Worm (Caenorhabditis elegans) whole organism, L3 larva: ENCODE results near the gene arrd-23.

Experiments used
- ceh-82 ChIP-seq: fragments of 150-350 bp; optimal IDR thresholded peaks from 2 replicates; lab custom pipeline; 2014; ENCODE audit warnings: missing biosample characterization, missing genetic modification characterization
- ceh-9 ChIP-seq: sonication (generic microtip); optimal IDR thresholded peaks from 2 replicates; lab custom pipeline; 2018; ENCODE audit warnings: missing biosample characterization, missing genetic modification characterization
- elt-1 ChIP-seq: fragments of 150-350 bp; optimal IDR thresholded peaks from 2 replicates; lab custom pipeline; 2014; ENCODE audit warnings: missing biosample characterization, missing genetic modification characterization
- eor-1 ChIP-seq, 2 experiments: fragments of 150-350 bp; optimal IDR thresholded peaks; 2 replicates each; lab custom pipeline; 2014 to 2018; ENCODE audit warnings: missing biosample characterization in 2 of 2, missing genetic modification characterization in 2 of 2
- fkh-10 ChIP-seq: sonication (generic microtip); optimal IDR thresholded peaks from 2 replicates; lab custom pipeline; 2017; ENCODE audit warnings: missing biosample characterization, missing genetic modification reagents, missing genetic modification characterization
- hmg-11 ChIP-seq: sonication (generic microtip); optimal IDR thresholded peaks from 2 replicates; lab custom pipeline; 2016; ENCODE audit warnings: missing genetic modification characterization, missing compliant biosample characterization
- lin-39 ChIP-seq: fragments of 150-350 bp; optimal IDR thresholded peaks from 2 replicates; lab custom pipeline; 2018; ENCODE audit warnings: missing biosample characterization, missing genetic modification reagents, missing genetic modification characterization
- lsy-12 ChIP-seq: sonication (generic microtip); optimal IDR thresholded peaks from 2 replicates; lab custom pipeline; 2016; ENCODE audit warnings: mild to moderate bottlenecking, missing genetic modification characterization, missing compliant biosample characterization
- nfya-1 ChIP-seq: sonication (generic microtip); optimal IDR thresholded peaks from 2 replicates; lab custom pipeline; 2017; ENCODE audit warnings: missing genetic modification characterization, mild to moderate bottlenecking, missing compliant biosample characterization, antibody characterized with exemption, moderate library complexity; ENCODE audit not compliant: insufficient read depth
- nhr-11 ChIP-seq: fragments of 150-350 bp; optimal IDR thresholded peaks from 2 replicates; lab custom pipeline; 2014; ENCODE audit warnings: missing biosample characterization, missing genetic modification characterization
- nhr-28 ChIP-seq: fragments of 150-350 bp; optimal IDR thresholded peaks from 2 replicates; lab custom pipeline; 2014; ENCODE audit warnings: missing biosample characterization, missing genetic modification characterization
- pha-4 ChIP-seq: fragments of 150-350 bp; optimal IDR thresholded peaks from 2 replicates; lab custom pipeline; 2014; ENCODE audit warnings: missing biosample characterization, missing genetic modification reagents, missing genetic modification characterization

Gene arrd-23

DNA sequence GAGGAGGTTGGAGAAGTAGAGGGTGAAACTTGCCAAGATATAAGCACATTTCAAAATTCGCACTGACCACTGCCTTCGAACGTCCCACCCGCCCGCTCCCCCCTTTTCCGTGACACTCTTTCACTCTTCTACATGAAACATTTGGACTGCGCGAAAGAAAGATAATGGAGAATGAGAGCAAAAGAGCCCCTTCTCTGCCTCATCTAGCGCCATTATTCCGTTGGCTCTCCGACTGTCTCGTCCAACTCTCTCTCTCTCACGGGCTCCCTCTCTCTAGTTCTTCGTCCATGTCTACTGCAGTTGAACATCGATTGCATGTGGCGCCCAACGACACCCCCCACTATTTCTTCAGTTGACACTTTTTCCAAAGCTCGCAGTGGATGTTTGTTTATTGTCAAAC lies 47.2 kb downstream of the arrd-23 start:
- peak; percentile 49 for TF ChIP-seq nfya-1 (tag; lab: Kevin White, UChicago)
- TF ChIP-seq lin-39 (tag; lab: Kevin White, UChicago): peak; percentile 86
- TF ChIP-seq lsy-12 (tag; lab: Kevin White, UChicago): no peak
- no peak for TF ChIP-seq ceh-82 (tag; lab: Kevin White, UChicago)
- peak; percentile 52 for TF ChIP-seq hmg-11
- no peak for TF ChIP-seq nhr-28 (tag; lab: Kevin White, UChicago)

DNA sequence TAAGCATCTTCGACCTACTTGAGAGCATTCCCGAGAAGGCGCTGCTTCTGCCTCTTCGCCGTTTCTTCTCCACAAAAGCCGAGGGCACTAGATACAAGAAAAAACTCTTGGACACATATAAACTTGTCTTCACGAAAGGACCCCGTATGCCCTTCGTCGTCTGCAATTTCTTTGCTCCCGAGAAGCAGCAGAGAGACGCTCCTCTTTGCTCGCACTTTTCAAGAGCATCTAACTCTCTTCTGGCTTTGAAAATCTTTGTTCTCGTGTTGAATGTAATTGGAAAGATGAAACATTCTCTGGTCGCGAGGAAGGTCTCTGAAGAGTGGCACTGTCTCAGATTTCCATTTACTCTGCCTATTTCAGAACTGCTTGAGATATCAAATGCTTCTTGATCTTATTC lies 53.2 kb downstream of the arrd-23 start:
- TF ChIP-seq lsy-12 (tag; lab: Kevin White, UChicago) (no peak), ceh-9 (tag; lab: Kevin White, UChicago) (no peak), elt-1 (no peak), eor-1 (tag; optimal IDR thresholded peaks at IDR 0.05; lab: Kevin White, UChicago) (no peak), pha-4 (tag; lab: Kevin White, UChicago) (no peak), nhr-11 (tag; lab: Kevin White, UChicago) (no peak), fkh-10 (GFP tag; lab: Kevin White, UChicago) (peak; percentile 54)
